Fruit fly (Drosophila melanogaster) whole organism, embryonic: ENCODE data around the gene Prosbeta2R2.

Source experiments
- CG17328 ChIP-seq: fragments of 200-800 bp; sonication (Bioruptor generic); IDR thresholded peaks from 2 replicates; pipeline ENCODE4 v1.3.6; 2022; ENCODE audit warnings: missing biosample characterization, missing genetic modification characterization
- CG31388 ChIP-seq: fragments of 200-800 bp; sonication (Bioruptor generic); optimal IDR thresholded peaks from 2 replicates; lab custom pipeline; 2016; ENCODE audit warnings: missing biosample characterization, missing genetic modification characterization
- CG8478 ChIP-seq: fragments of >200 bp; optimal IDR thresholded peaks from 2 replicates; lab custom pipeline; 2018
- tio ChIP-seq: fragments of 200-800 bp; sonication (Bioruptor generic); optimal IDR thresholded peaks from 2 replicates; lab custom pipeline; 2017; ENCODE audit warnings: missing biosample characterization, missing genetic modification characterization, inconsistent platforms
- vvl ChIP-seq: fragments of 200-800 bp; sonication (Bioruptor generic); IDR thresholded peaks from 2 replicates; pipeline ENCODE4 v1.3.6; 2022; ENCODE audit warnings: missing biosample characterization, missing genetic modification characterization

- TF ChIP-seq CG17328 (GFP tag; lab: Robert Waterston, UW) (no peak), CG31388 (GFP tag; lab: Kevin White, UChicago) (no peak), tio (no peak), CG8478 (lab: Kevin White, UChicago) (no peak), vvl (no peak)
Measured at dm6 chr3R:5187806-5188205, 31.5 kb downstream of the Prosbeta2R2 start.
